Worm (Caenorhabditis elegans) whole organism, L1 larva: ENCODE data around the gene flp-9.

ENCODE experiments used
- alr-1 ChIP-seq: fragments of 200-800 bp; sonication (Bioruptor generic); optimal IDR thresholded peaks from 2 replicates; lab custom pipeline; 2018; ENCODE audit warnings: borderline replicate concordance, mild to moderate bottlenecking, missing genetic modification characterization, missing compliant biosample characterization
- ces-1 ChIP-seq: fragments of 150-350 bp; optimal IDR thresholded peaks from 2 replicates; lab custom pipeline; 2014; ENCODE audit warnings: missing biosample characterization, missing genetic modification reagents, missing genetic modification characterization
- elt-3 ChIP-seq, 6 experiments: fragments of 150-350 bp in 1 of 6; sonication (generic microtip); optimal IDR thresholded peaks; 2 replicates each; lab custom pipeline; 2017 to 2018; ENCODE audit warnings: missing biosample characterization in 6 of 6, missing genetic modification characterization in 6 of 6, inconsistent platforms in 1 of 6
- fkh-10 ChIP-seq: sonication (generic microtip); optimal IDR thresholded peaks from 2 replicates; lab custom pipeline; 2017; ENCODE audit warnings: missing biosample characterization, missing genetic modification reagents, missing genetic modification characterization
- isw-1 ChIP-seq: fragments of 200-800 bp; sonication (Bioruptor generic); IDR thresholded peaks from 2 replicates; pipeline ENCODE4 v1.3.6; 2022; ENCODE audit warnings: missing genetic modification characterization, missing compliant biosample characterization
- nhr-12 ChIP-seq: sonication (generic microtip); optimal IDR thresholded peaks from 2 replicates; lab custom pipeline; 2017; ENCODE audit warnings: missing biosample characterization, missing genetic modification characterization
- nhr-77 ChIP-seq: fragments of 150-350 bp; optimal IDR thresholded peaks from 2 replicates; lab custom pipeline; 2014; ENCODE audit warnings: missing biosample characterization, missing genetic modification characterization
- sup-37 ChIP-seq: fragments of 200-800 bp; sonication (Bioruptor generic); optimal IDR thresholded peaks from 2 replicates; lab custom pipeline; 2018; ENCODE audit warnings: mild to moderate bottlenecking, missing genetic modification characterization, missing compliant biosample characterization
- ztf-11 ChIP-seq, 2 experiments: sonication (generic microtip); optimal IDR thresholded peaks; 2 replicates each; lab custom pipeline; 2016 to 2017; ENCODE audit warnings: missing genetic modification characterization in 2 of 2, missing biosample characterization in 1 of 2, missing compliant biosample characterization in 1 of 2

ce11 chrIV:12748760-12749159, 8.6 kb downstream of the flp-9 start:
- TF ChIP-seq ces-1 (GFP tag; lab: Kevin White, UChicago) (no peak), elt-3 (tag; optimal IDR thresholded peaks at IDR 0.05; lab: Kevin White, UChicago) (no peak), nhr-77 (tag; lab: Kevin White, UChicago) (no peak), nhr-12 (tag; lab: Kevin White, UChicago) (no peak), alr-1 (no peak), ztf-11 (tag; optimal IDR thresholded peaks at IDR 0.05; lab: Kevin White, UChicago) (no peak), fkh-10 (no peak), isw-1 (GFP tag; lab: Robert Waterston, UW) (no peak), sup-37 (GFP tag; lab: Kevin White, UChicago) (no peak)
